Fruit fly (Drosophila melanogaster): ENCODE data around the gene CG12071.

- TF ChIP-seq net (GFP tag; optimal IDR thresholded peaks at IDR 0.05): no peak
- no peak for TF ChIP-seq CG10631 (GFP tag; optimal IDR thresholded peaks at IDR 0.05)
- TF ChIP-seq cyc (GFP tag; optimal IDR thresholded peaks at IDR 0.05): no peak
- TF ChIP-seq Sox14 (GFP tag; optimal IDR thresholded peaks at IDR 0.05): no peak
- TF ChIP-seq CG6854 (GFP tag; optimal IDR thresholded peaks at IDR 0.05): no peak
- TF ChIP-seq Lpt (GFP tag; optimal IDR thresholded peaks at IDR 0.05): no peak
- no peak for TF ChIP-seq Sox102F (GFP tag; optimal IDR thresholded peaks at IDR 0.05)
Observed at dm6 chr3R:30893738-30894137, 12.9 kb upstream of the CG12071 start, which contains the start of gene Cyp4c3.

Measured in whole organism, prepupa.